Fruit fly (Drosophila melanogaster) whole organism, prepupa: ENCODE data around the gene Lsp1alpha.

Experiments
- Blimp-1 ChIP-seq: fragments of 200-800 bp; sonication (Bioruptor generic); optimal IDR thresholded peaks from 3 replicates; lab custom pipeline; 2017; ENCODE audit warnings: missing biosample characterization, missing genetic modification characterization, mild to moderate bottlenecking, moderate library complexity, missing genetic modification reagents
- CG11762 ChIP-seq: fragments of 200-800 bp; sonication (Bioruptor generic); optimal IDR thresholded peaks from 3 replicates; lab custom pipeline; 2016; ENCODE audit warnings: missing biosample characterization, missing genetic modification characterization; ENCODE audit not compliant: insufficient read depth
- CG4318 ChIP-seq: fragments of 200-800 bp; sonication (Bioruptor generic); optimal IDR thresholded peaks from 3 replicates; lab custom pipeline; 2017; ENCODE audit warnings: missing biosample characterization, mild to moderate bottlenecking, missing genetic modification characterization
- CG6854 ChIP-seq: fragments of 200-800 bp; sonication (Bioruptor generic); optimal IDR thresholded peaks from 2 replicates; lab custom pipeline; 2017; ENCODE audit warnings: missing biosample characterization, mild to moderate bottlenecking, missing genetic modification characterization
- CG8632 ChIP-seq: fragments of 200-800 bp; sonication (Bioruptor generic); optimal IDR thresholded peaks from 3 replicates; lab custom pipeline; 2016; ENCODE audit warnings: missing biosample characterization, missing genetic modification characterization
- Lpt ChIP-seq: fragments of 200-800 bp; sonication (Bioruptor generic); optimal IDR thresholded peaks from 3 replicates; lab custom pipeline; 2016; ENCODE audit warnings: missing biosample characterization, missing genetic modification characterization
- Met ChIP-seq: fragments of 200-800 bp; sonication (Bioruptor generic); optimal IDR thresholded peaks from 3 replicates; lab custom pipeline; 2016; ENCODE audit warnings: missing biosample characterization, missing genetic modification characterization
- Smox ChIP-seq: fragments of 200-800 bp; sonication (Bioruptor generic); optimal IDR thresholded peaks from 3 replicates; lab custom pipeline; 2016; ENCODE audit warnings: missing biosample characterization, missing genetic modification characterization
- Sox14 ChIP-seq: fragments of 200-800 bp; sonication (Bioruptor generic); optimal IDR thresholded peaks from 3 replicates; lab custom pipeline; 2016; ENCODE audit warnings: missing biosample characterization, missing genetic modification characterization
- Sox15 ChIP-seq: fragments of 200-800 bp; sonication (Bioruptor generic); optimal IDR thresholded peaks from 3 replicates; lab custom pipeline; 2016; ENCODE audit warnings: missing biosample characterization, missing genetic modification characterization

DNA sequence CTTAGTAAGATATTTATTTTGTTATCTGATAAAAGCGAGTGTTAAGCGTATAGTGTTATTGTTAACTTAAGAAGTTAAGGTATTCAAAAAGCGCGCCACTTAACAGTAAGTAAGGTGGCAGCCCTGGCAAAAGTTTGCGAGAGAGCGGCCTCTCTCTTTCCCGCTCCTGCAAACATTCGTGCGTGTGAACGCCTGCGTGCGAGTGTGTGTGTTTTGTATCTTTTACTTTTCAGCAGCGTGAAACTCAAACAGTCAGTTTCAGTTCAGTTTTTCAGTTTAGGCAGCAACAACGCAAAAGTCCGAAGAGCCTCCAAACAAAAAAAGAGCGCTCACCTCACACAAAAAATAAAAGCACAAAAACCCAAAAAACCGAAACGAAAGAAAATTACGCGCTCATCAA, 18.7 kb upstream of the Lsp1alpha start:
- peak; percentile 42 for TF ChIP-seq CG6854 (GFP tag; lab: Kevin White, UChicago)
- no peak for TF ChIP-seq Sox14 (GFP tag; lab: Kevin White, UChicago)
- no peak for TF ChIP-seq Met
- no peak for TF ChIP-seq Blimp-1 (GFP tag; lab: Kevin White, UChicago)
- no peak for TF ChIP-seq Smox (GFP tag; lab: Kevin White, UChicago)
- TF ChIP-seq CG8632 (GFP tag; lab: Kevin White, UChicago) = no peak
- no peak for TF ChIP-seq Sox15 (GFP tag; lab: Kevin White, UChicago)
- TF ChIP-seq CG4318 (GFP tag; lab: Kevin White, UChicago) = no peak
- TF ChIP-seq CG11762 (GFP tag; lab: Kevin White, UChicago) = no peak
- no peak for TF ChIP-seq Lpt (GFP tag; lab: Kevin White, UChicago)
